Fruit fly (Drosophila melanogaster) Kc167 (cell line): ENCODE data around the gene Lrr47.

Source experiments
- Myc ChIP-seq: fragments of >200 bp; optimal IDR thresholded peaks from 2 replicates; lab custom pipeline; 2017; ENCODE audit warnings: missing external identifiers
- Sin3A ChIP-seq: fragments of >200 bp; optimal IDR thresholded peaks from 2 replicates; lab custom pipeline; 2018; ENCODE audit warnings: missing external identifiers
- h ChIP-seq: fragments of >200 bp; optimal IDR thresholded peaks from 3 replicates; lab custom pipeline; 2018; ENCODE audit warnings: missing external identifiers
- insv ChIP-seq: fragments of >200 bp; optimal IDR thresholded peaks from 3 replicates; lab custom pipeline; 2018; ENCODE audit warnings: missing external identifiers
- psq ChIP-seq: fragments of >200 bp; optimal IDR thresholded peaks from 2 replicates; lab custom pipeline; 2017; ENCODE audit warnings: missing external identifiers
- ttk ChIP-seq: sonication (Bioruptor generic); optimal IDR thresholded peaks from 2 replicates; lab custom pipeline; 2017; ENCODE audit warnings: missing external identifiers

Lrr47 gene

DNA sequence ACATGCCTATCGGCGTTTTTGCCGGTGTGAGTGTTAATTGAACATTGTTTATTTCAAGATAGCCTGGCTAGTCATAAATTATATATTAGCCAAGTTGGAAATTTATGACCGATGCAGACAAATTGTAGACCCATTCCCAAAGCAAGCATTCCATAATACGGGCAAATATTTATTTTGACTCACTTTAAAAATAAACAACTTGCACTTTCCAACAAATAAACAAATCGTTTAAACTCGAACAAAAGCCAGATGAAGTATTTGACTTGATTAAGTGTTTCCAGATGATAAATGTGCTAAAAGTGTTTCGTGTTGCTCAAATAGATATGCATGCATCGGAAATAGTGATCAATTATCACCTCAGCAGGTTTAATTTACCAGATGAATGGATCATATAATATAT lies 21.6 kb upstream of the Lrr47 start:
- no peak for TF ChIP-seq h (lab: Kevin White, UChicago)
- TF ChIP-seq Sin3A = no peak
- no peak for TF ChIP-seq insv (lab: Kevin White, UChicago)
- TF ChIP-seq psq (lab: Kevin White, UChicago) = no peak
- no peak for TF ChIP-seq Myc (lab: Kevin White, UChicago)
- no peak for TF ChIP-seq ttk (lab: Kevin White, UChicago)

DNA sequence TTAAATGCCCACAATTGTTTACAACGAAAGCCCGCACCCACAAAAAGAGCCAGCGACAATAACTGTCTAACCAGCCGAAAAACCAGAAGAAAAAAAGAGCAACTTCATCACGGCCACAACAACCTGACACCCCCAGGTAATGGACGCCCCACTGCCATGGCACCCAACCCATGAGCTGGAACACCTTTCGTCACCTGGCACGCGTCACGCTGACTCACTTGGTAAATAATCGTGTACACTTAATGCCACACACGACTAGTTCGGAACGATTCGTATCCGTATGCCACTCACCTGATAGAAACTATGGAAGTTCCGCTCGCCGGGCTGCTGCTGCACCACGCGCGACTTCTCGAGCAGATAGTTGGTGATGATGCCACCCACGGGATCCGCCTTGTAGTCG lies 20.8 kb upstream of the Lrr47 start:
- TF ChIP-seq ttk (lab: Kevin White, UChicago) (no peak), psq (lab: Kevin White, UChicago) (no peak), Myc (lab: Kevin White, UChicago) (no peak), insv (lab: Kevin White, UChicago) (no peak), Sin3A (no peak), h (lab: Kevin White, UChicago) (no peak)

DNA sequence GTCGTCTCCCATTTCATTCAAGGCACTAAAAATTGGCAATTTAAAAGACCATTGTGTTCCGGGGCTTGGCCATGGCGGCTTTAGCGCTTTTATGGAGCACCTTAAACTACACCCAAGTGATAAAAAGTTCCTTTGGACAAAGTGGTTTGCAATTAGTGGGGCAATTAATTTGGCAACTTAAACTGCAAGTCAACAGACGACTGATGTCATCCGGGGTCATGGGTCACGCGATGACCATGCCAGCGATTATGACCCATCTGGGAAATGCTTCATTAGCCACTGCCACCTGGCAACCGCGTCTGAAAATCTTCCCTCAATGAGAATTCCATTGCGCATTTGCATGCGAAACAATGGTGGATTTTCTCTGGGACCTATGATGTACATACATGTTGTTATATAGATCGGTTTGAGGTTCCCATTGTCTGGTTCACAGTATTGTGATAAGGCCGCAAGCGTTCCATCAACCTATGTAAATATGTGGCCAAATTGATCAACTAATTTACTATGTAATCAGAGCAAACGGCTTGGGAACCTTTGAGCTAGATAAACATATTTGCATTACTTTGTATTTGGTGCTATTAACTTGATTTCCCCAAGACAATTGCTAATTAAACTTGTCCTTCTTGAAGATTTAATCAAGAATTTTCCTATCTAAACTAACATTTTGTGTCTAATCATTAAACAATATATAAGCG lies 19.9 kb upstream of the Lrr47 start:
- TF ChIP-seq Myc (lab: Kevin White, UChicago) (no peak), Sin3A (no peak), insv (lab: Kevin White, UChicago) (no peak), psq (lab: Kevin White, UChicago) (no peak), ttk (lab: Kevin White, UChicago) (no peak), h (lab: Kevin White, UChicago) (no peak)

DNA sequence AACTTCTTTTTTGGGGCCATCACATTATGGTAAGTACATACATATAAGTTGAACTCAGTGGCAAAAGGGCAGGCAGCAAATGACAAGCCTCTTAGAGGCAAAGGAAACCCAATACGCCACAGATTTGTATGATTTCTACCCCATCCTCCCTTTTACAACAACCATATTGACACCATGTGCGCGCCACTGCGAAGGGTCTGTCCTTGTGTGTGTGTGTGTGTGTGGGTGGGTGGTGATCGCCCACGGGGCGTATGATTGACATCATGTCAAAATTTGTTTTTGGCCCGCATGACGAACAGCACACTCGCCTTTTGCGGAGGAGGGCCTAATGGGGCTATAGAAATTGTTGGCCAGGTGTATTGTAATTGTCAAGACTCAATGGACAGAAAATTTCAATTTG lies 17.5 kb upstream of the Lrr47 start:
- no peak for TF ChIP-seq Myc (lab: Kevin White, UChicago)
- no peak for TF ChIP-seq ttk (lab: Kevin White, UChicago)
- TF ChIP-seq h (lab: Kevin White, UChicago) = no peak
- no peak for TF ChIP-seq Sin3A

DNA sequence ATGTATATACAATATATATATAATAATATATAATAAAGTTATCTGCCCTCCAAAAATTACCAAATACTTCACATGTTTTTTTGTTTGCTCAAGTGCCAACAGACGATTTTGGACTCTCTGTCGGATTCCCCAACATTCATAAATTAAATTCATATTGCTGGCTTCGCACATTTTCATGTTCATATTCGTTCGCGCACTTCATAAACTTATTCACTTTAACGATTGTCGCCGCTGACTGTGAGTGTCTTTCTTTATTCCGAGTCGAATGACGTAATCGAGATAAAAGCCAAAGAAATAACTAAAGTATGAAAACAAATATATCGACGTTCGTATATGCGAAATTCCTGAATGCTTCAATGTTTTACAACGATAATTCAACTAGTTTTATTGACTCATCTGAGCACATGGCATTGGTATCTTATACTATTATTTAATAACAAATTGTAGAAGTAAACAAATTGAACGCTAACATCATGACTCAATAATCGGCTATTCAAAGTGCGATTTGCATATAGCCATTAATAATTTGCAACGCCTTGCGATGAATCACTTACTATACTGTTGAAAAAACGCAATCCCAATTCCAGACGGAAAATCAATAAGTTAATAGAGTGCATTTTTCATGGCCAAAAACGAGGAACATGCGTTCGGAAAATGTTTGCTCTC lies 16.7 kb upstream of the Lrr47 start:
- TF ChIP-seq psq (lab: Kevin White, UChicago) = no peak
- no peak for TF ChIP-seq ttk (lab: Kevin White, UChicago)
- no peak for TF ChIP-seq Myc (lab: Kevin White, UChicago)
- no peak for TF ChIP-seq h (lab: Kevin White, UChicago)
- TF ChIP-seq insv (lab: Kevin White, UChicago) = no peak
- TF ChIP-seq Sin3A = no peak

DNA sequence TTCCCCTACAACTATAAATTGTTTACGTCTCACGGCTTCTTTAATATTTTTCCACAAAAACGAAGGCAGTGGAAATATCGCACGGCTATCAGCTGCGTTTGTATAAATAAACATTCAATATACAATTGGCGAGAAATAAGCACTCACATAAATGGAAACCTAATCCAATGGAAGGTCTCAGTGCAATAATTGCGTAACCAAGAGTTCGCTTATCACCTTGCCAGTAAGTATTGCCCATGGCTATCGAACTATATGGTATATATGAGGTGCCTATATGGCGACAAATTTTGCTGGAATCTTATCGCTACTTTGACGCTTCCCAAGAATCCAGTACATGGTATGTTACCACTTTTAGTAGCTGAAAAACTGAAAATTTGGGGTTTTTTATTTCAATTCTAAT lies 14.9 kb upstream of the Lrr47 start:
- TF ChIP-seq insv (lab: Kevin White, UChicago) (no peak), Sin3A (no peak), h (lab: Kevin White, UChicago) (no peak), ttk (lab: Kevin White, UChicago) (no peak)

DNA sequence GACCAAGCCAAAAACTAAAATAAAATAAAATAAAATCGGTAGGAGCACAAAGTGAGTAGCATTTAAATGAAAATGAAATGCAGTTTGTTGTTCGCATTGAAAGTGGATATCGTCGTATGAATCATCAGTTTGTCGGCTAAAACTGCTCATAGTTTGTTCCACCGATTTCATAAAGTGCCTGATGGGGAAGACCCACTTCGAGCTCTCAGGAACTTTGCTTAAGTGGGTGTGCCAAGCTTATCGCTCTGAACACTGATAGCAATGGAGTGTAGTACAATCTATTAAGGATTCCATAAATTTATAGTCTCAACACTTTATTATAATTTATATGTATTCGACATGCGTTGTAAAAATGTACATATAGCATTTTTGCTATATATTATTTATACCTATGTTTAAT lies 14.3 kb upstream of the Lrr47 start:
- TF ChIP-seq psq (lab: Kevin White, UChicago) = no peak
- no peak for TF ChIP-seq ttk (lab: Kevin White, UChicago)
- TF ChIP-seq insv (lab: Kevin White, UChicago) = no peak
- no peak for TF ChIP-seq Sin3A
- TF ChIP-seq h (lab: Kevin White, UChicago) = no peak
- TF ChIP-seq Myc (lab: Kevin White, UChicago) = no peak

DNA sequence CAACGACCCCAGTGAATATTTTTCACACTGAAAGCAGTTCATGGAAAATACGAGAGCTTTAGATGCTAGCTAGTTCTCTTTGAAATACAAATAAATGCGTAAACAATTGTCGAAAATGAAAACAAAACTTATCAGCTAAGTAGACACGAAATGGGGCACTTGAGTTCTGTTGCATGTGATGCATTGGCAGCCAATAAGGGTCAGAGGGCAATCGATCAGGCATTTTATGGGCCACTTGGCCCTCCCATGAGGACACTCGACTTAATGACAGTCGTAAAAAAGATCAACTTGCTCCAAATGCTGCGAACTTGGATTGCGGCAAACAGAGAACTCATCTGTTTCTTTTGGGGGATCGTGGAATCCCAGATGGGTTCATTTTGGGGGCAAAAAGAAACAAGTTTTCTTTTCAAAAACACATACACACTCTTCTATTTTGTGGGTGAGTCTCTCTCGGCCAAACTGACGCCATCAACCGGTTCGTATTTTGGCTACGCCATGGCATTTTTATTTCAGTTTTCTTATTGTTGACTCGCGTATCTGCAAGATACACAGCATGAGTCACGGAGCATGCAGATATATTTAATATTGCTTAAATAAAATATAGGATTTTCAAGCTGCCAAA lies 13.7 kb upstream of the Lrr47 start:
- TF ChIP-seq Sin3A (no peak), insv (lab: Kevin White, UChicago) (no peak), ttk (lab: Kevin White, UChicago) (no peak), psq (lab: Kevin White, UChicago) (no peak), Myc (lab: Kevin White, UChicago) (no peak), h (lab: Kevin White, UChicago) (no peak)

DNA sequence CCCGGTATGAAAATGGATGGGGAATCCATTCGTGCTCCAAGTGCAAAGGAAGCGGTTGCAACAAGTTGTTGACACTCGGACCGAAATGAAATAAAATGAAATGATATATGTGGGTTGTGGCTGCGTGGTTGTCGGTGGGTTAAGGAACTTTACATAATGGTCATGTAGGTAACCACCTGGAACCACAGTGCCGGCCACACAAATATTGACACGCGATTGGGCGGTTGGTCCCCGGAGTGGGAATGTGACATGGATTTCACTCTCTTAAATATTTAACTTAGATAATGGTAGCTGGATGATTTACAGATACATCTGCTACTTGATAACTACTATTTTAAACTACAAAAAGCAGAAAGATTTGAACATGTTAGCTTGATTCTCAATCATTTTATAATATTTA lies 12.2 kb upstream of the Lrr47 start:
- no peak for TF ChIP-seq ttk (lab: Kevin White, UChicago)
- no peak for TF ChIP-seq Myc (lab: Kevin White, UChicago)
- no peak for TF ChIP-seq Sin3A
- TF ChIP-seq h (lab: Kevin White, UChicago) = no peak
- no peak for TF ChIP-seq insv (lab: Kevin White, UChicago)
- TF ChIP-seq psq (lab: Kevin White, UChicago) = no peak

DNA sequence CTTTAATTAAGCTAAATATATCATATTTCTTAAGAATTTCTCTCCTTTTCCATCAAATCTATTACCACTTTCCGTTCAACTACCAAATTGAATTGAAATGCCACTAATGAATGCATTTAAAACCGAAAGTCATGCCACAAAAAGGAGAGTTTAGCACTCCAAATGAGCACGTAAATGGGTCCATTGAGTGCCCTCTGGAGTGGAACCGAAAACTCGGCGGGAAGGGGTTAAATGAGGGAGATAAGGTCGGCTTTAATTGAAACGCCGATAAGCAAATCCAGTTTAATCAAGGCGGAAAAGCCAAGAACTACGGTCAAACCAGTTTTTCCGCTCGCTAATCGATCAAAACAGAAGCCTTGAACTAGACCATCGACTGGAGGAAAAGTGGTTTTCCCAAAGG lies 11.8 kb upstream of the Lrr47 start:
- TF ChIP-seq h (lab: Kevin White, UChicago) (no peak), psq (lab: Kevin White, UChicago) (no peak)

DNA sequence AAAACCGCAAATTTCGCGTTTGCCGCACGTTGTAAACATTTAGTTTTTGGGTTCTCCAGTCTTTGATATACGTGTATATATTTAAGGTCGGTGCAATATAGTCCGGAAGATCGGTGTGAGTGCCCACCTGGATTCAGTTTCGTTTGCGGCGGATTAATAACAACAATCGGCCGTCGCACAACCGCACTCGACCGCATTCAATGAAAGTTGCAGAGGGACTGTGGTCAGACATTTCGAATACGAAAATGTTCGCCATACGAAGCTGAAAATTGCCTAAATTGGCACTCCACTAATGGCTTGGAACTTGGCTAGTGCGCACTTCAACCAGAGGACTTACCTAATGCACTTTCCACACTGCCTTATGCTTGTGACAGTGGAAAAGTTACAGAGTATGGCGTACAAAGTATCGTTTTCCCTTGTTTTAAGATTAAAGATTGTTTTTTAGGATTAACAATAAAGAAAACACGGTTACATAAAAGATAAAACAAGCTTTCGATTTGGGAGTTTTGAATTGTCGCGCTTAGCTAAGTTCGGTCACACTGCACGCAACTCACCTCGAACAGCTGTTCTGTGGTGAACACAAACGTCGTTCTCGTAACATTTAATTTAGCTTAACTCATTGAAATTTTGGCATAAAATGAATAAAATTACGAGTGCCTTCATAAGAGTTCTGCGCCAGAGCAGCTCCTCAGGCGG lies 10.4 kb upstream of the Lrr47 start, which contains the start of the genes Myo31DF and CG6094:
TSS of gene Myo31DF (minus strand) at position 223 of the 696 bp plus-strand sequence.
TSS of gene CG6094 (plus strand) at position 525 of the 696 bp plus-strand sequence.
- TF ChIP-seq Myc (lab: Kevin White, UChicago) (no peak), Sin3A (no peak), ttk (lab: Kevin White, UChicago) (no peak), psq (lab: Kevin White, UChicago) (no peak), h (lab: Kevin White, UChicago) (no peak), insv (lab: Kevin White, UChicago) (no peak)
